Worm (Caenorhabditis elegans) whole organism, L4/young adult: ENCODE data around the gene T01B11.1.

Source experiments
- W03F9.2 ChIP-seq: fragments of 150-350 bp; optimal IDR thresholded peaks from 2 replicates; lab custom pipeline; 2014; ENCODE audit warnings: missing biosample characterization, missing genetic modification characterization
- him-1 ChIP-seq: sonication (generic microtip); optimal IDR thresholded peaks from 2 replicates; lab custom pipeline; 2016; ENCODE audit warnings: missing genotype, missing genetic modification reagents, missing genetic modification characterization, missing compliant biosample characterization

DNA sequence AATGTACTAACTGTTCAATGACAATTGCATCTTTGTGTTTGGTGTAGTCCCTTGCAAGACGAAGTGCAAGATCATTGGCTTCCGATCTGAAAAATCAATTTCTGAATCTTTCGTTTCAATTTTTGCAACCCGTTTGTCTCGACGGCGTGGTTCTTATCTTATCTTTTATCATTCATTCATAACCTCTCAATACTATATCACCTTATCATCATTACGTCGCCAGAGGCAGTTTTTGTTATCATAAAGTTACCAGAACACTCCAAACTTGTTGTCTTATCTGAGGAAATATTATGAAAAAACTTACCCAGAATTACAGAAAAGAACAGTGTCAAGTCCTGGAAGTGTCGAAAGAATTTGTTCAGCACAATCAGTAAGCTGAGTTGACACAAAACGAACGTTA lies 3.5 kb downstream of the T01B11.1 start:
- no peak for TF ChIP-seq W03F9.2
- TF ChIP-seq him-1 (tag; lab: Kevin White, UChicago) = no peak
